Fruit fly (Drosophila melanogaster) whole organism, pupa: ENCODE data around the gene CG5191.
A peak's percentile ranks its signal among the peaks of the same experiment; 100 is the strongest.

Experiments
- CG10348 ChIP-seq: fragments of 200-800 bp; sonication (Bioruptor generic); IDR thresholded peaks from 2 replicates; pipeline ENCODE4 v1.3.6; 2022; ENCODE audit warnings: missing biosample characterization, missing genetic modification characterization
- CG12605 ChIP-seq: fragments of 200-800 bp; sonication (Bioruptor generic); IDR thresholded peaks from 2 replicates; pipeline ENCODE4 v1.3.6; 2022; ENCODE audit warnings: missing biosample characterization, missing genetic modification characterization
- CG13204 ChIP-seq: fragments of 200-800 bp; sonication (Bioruptor generic); optimal IDR thresholded peaks from 2 replicates; lab custom pipeline; 2018; ENCODE audit warnings: missing biosample characterization, mild to moderate bottlenecking, missing genetic modification characterization, moderate library complexity
- CG14655 ChIP-seq: fragments of 200-800 bp; sonication (Bioruptor generic); optimal IDR thresholded peaks from 3 replicates; lab custom pipeline; 2017; ENCODE audit warnings: mild to moderate bottlenecking, missing biosample characterization, missing genetic modification reagents, missing genetic modification characterization
- CG15710 ChIP-seq: fragments of 200-800 bp; sonication (Bioruptor generic); optimal IDR thresholded peaks from 2 replicates; lab custom pipeline; 2018; ENCODE audit warnings: missing biosample characterization, mild to moderate bottlenecking, missing genetic modification characterization, moderate library complexity
- CG17806 ChIP-seq: fragments of 200-800 bp; sonication (Bioruptor generic); optimal IDR thresholded peaks from 2 replicates; lab custom pipeline; 2018; ENCODE audit warnings: missing biosample characterization, mild to moderate bottlenecking, missing genetic modification characterization, moderate library complexity
- CG32121 ChIP-seq: fragments of 200-800 bp; sonication (Bioruptor generic); IDR thresholded peaks from 2 replicates; pipeline ENCODE4 v1.3.6; 2022; ENCODE audit warnings: missing biosample characterization, missing genetic modification characterization
- CG34367 ChIP-seq: fragments of 200-800 bp; sonication (Bioruptor generic); optimal IDR thresholded peaks from 2 replicates; lab custom pipeline; 2018; ENCODE audit warnings: missing biosample characterization, mild to moderate bottlenecking, missing genetic modification characterization
- CG4496 ChIP-seq: fragments of 200-800 bp; sonication (Bioruptor generic); IDR thresholded peaks from 3 replicates; pipeline ENCODE4 v1.3.6; 2022; ENCODE audit warnings: missing biosample characterization, missing genetic modification characterization
- CG8159 ChIP-seq: fragments of 200-800 bp; sonication (Bioruptor generic); optimal IDR thresholded peaks from 3 replicates; lab custom pipeline; 2018; ENCODE audit warnings: missing biosample characterization, mild to moderate bottlenecking, missing genetic modification characterization, moderate library complexity
- CG8301 ChIP-seq: fragments of 200-800 bp; sonication (Bioruptor generic); optimal IDR thresholded peaks from 2 replicates; lab custom pipeline; 2018; ENCODE audit warnings: missing biosample characterization, mild to moderate bottlenecking, missing genetic modification characterization
- CG9948 ChIP-seq: fragments of 200-800 bp; sonication (Bioruptor generic); optimal IDR thresholded peaks from 2 replicates; lab custom pipeline; 2018; ENCODE audit warnings: missing biosample characterization, mild to moderate bottlenecking, missing genetic modification characterization, moderate library complexity
- D1 ChIP-seq: fragments of 200-800 bp; sonication (Bioruptor generic); optimal IDR thresholded peaks from 2 replicates; lab custom pipeline; 2018; ENCODE audit warnings: missing biosample characterization, mild to moderate bottlenecking, missing genetic modification characterization, moderate library complexity
- EcR ChIP-seq: fragments of 200-800 bp; sonication (Bioruptor generic); optimal IDR thresholded peaks from 3 replicates; lab custom pipeline; 2019; ENCODE audit warnings: missing biosample characterization, missing genetic modification characterization, mild to moderate bottlenecking, moderate library complexity, missing genetic modification reagents
- Ets98B ChIP-seq: fragments of 200-800 bp; sonication (Bioruptor generic); IDR thresholded peaks from 2 replicates; pipeline ENCODE4 v1.3.6; 2022; ENCODE audit warnings: missing biosample characterization, missing genetic modification characterization
- Pif1A ChIP-seq: fragments of 200-800 bp; sonication (Bioruptor generic); optimal IDR thresholded peaks from 3 replicates; lab custom pipeline; 2016; ENCODE audit warnings: missing biosample characterization, missing genetic modification characterization
- Pif1B ChIP-seq: fragments of 200-800 bp; sonication (Bioruptor generic); optimal IDR thresholded peaks from 3 replicates; lab custom pipeline; 2016; ENCODE audit warnings: missing biosample characterization, missing genetic modification characterization
- Snoo ChIP-seq: fragments of 200-800 bp; sonication (Bioruptor generic); optimal IDR thresholded peaks from 3 replicates; lab custom pipeline; 2017; ENCODE audit warnings: missing biosample characterization, mild to moderate bottlenecking, missing genetic modification characterization, inconsistent platforms
- fd96Ca ChIP-seq: fragments of 200-800 bp; sonication (Bioruptor generic); IDR thresholded peaks from 3 replicates; pipeline ENCODE4 v1.3.6; 2022; ENCODE audit warnings: missing biosample characterization, missing genetic modification characterization
- gl ChIP-seq: fragments of 200-800 bp; sonication (Bioruptor generic); optimal IDR thresholded peaks from 2 replicates; lab custom pipeline; 2018; ENCODE audit warnings: missing biosample characterization, mild to moderate bottlenecking, missing genetic modification characterization
- rn ChIP-seq: fragments of 200-800 bp; sonication (Bioruptor generic); IDR thresholded peaks from 2 replicates; pipeline ENCODE4 v1.3.6; 2022; ENCODE audit warnings: missing biosample characterization, missing genetic modification characterization

CG5191 gene

dm6 chr3R:20567507-20568222 lies 7.0 kb downstream of the CG5191 start:
- 0 out of 3 replicates have a peak, but pooled peaks have one; percentile 7 for TF ChIP-seq CG4496 (GFP tag; lab: Robert Waterston, UW)
- TF ChIP-seq EcR (GFP tag; lab: Kevin White, UChicago), result peak; percentile 39
- TF ChIP-seq gl, result no peak

- TF ChIP-seq CG32121 (GFP tag; lab: Robert Waterston, UW), result no peak
- no peak for TF ChIP-seq CG34367 (tag; lab: Kevin White, UChicago)
- TF ChIP-seq Snoo (tag; lab: Kevin White, UChicago), result no peak
- no peak for TF ChIP-seq Ets98B (GFP tag; lab: Robert Waterston, UW)
- no peak for TF ChIP-seq EcR (GFP tag; lab: Kevin White, UChicago)
- no peak for TF ChIP-seq CG4496 (GFP tag; lab: Robert Waterston, UW)
- TF ChIP-seq gl, result no peak
- no peak for TF ChIP-seq Pif1B
- no peak for TF ChIP-seq fd96Ca
- no peak for TF ChIP-seq CG8301 (tag; lab: Kevin White, UChicago)
- no peak for TF ChIP-seq CG17806 (tag; lab: Kevin White, UChicago)
- TF ChIP-seq CG12605 (GFP tag; lab: Robert Waterston, UW), result no peak
- no peak for TF ChIP-seq CG9948
- no peak for TF ChIP-seq D1 (tag; lab: Kevin White, UChicago)
- no peak for TF ChIP-seq CG13204
- TF ChIP-seq Pif1A (GFP tag; lab: Kevin White, UChicago), result no peak
- no peak for TF ChIP-seq CG8159 (tag; lab: Kevin White, UChicago)
- no peak for TF ChIP-seq CG10348 (GFP tag; lab: Robert Waterston, UW)
Measured at dm6 chr3R:20573326-20573725, 12.7 kb downstream of the CG5191 start.

- TF ChIP-seq fd96Ca (no peak), CG17806 (tag; lab: Kevin White, UChicago) (no peak), CG34367 (tag; lab: Kevin White, UChicago) (no peak), Pif1A (GFP tag; lab: Kevin White, UChicago) (no peak), CG8159 (tag; lab: Kevin White, UChicago) (no peak), gl (no peak), Ets98B (GFP tag; lab: Robert Waterston, UW) (no peak), CG13204 (no peak), Pif1B (no peak), CG14655 (GFP tag; lab: Kevin White, UChicago) (no peak), CG8301 (tag; lab: Kevin White, UChicago) (no peak), Snoo (tag; lab: Kevin White, UChicago) (no peak), EcR (GFP tag; lab: Kevin White, UChicago) (no peak), CG4496 (GFP tag; lab: Robert Waterston, UW) (no peak), CG10348 (GFP tag; lab: Robert Waterston, UW) (no peak), rn (GFP tag; lab: Robert Waterston, UW) (no peak), CG32121 (GFP tag; lab: Robert Waterston, UW) (no peak)
Measured at dm6 chr3R:20574535-20574980, 13.9 kb downstream of the CG5191 start.

- TF ChIP-seq EcR (GFP tag; lab: Kevin White, UChicago) (peak; percentile 64), CG15710 (tag; lab: Kevin White, UChicago) (no peak)
Measured at dm6 chr3R:20576789-20577188, 16.1 kb downstream of the CG5191 start, which contains the start of the genes TFAM and CG5412. TSS of gene TFAM (minus strand) at chr3R:20577010. TSS of gene CG5412 (plus strand) at chr3R:20577053.

- TF ChIP-seq CG32121 (GFP tag; lab: Robert Waterston, UW) (peak; percentile 66), CG34367 (tag; lab: Kevin White, UChicago) (peak; percentile 55), D1 (tag; lab: Kevin White, UChicago) (no peak), CG13204 (no peak), Pif1A (GFP tag; lab: Kevin White, UChicago) (no peak), rn (GFP tag; lab: Robert Waterston, UW) (no peak), Pif1B (no peak), CG14655 (GFP tag; lab: Kevin White, UChicago) (no peak), CG4496 (GFP tag; lab: Robert Waterston, UW) (peak; percentile 77), CG15710 (tag; lab: Kevin White, UChicago) (peak; percentile 78), CG17806 (tag; lab: Kevin White, UChicago) (peak; percentile 70), CG8301 (tag; lab: Kevin White, UChicago) (peak; percentile 64), CG12605 (GFP tag; lab: Robert Waterston, UW) (peak; percentile 57; the same call in 1 of the 2 replicates), CG9948 (peak; percentile 65), Snoo (tag; lab: Kevin White, UChicago) (peak; percentile 66), CG10348 (GFP tag; lab: Robert Waterston, UW) (no peak), gl (peak; percentile 33), EcR (GFP tag; lab: Kevin White, UChicago) (peak; percentile 98), CG8159 (tag; lab: Kevin White, UChicago) (no peak), Ets98B (GFP tag; lab: Robert Waterston, UW) (peak; percentile 78), fd96Ca (peak; percentile 81)
Measured at dm6 chr3R:20579816-20580215, 19.2 kb downstream of the CG5191 start, which contains the start of the genes EloB and Srp14. TSS of gene EloB (minus strand) at chr3R:20579850. TSS of gene Srp14 (plus strand) at chr3R:20580115.

dm6 chr3R:20581376-20581775 lies 20.7 kb downstream of the CG5191 start, which contains the start of gene CG34008:
TSS of gene CG34008 (minus strand) at chr3R:20581522.
- TF ChIP-seq CG15710 (tag; lab: Kevin White, UChicago) (no peak), D1 (tag; lab: Kevin White, UChicago) (no peak), fd96Ca (no peak), Pif1A (GFP tag; lab: Kevin White, UChicago) (no peak), rn (GFP tag; lab: Robert Waterston, UW) (no peak), CG8301 (tag; lab: Kevin White, UChicago) (no peak), CG17806 (tag; lab: Kevin White, UChicago) (no peak), CG13204 (no peak), Ets98B (GFP tag; lab: Robert Waterston, UW) (no peak), CG9948 (no peak), gl (no peak), EcR (GFP tag; lab: Kevin White, UChicago) (no peak), CG34367 (tag; lab: Kevin White, UChicago) (no peak), CG4496 (GFP tag; lab: Robert Waterston, UW) (no peak), CG12605 (GFP tag; lab: Robert Waterston, UW) (no peak), Snoo (tag; lab: Kevin White, UChicago) (no peak), CG10348 (GFP tag; lab: Robert Waterston, UW) (no peak), CG8159 (tag; lab: Kevin White, UChicago) (no peak)
